Worm (Caenorhabditis elegans): ENCODE results near the gene F26H11.4.

Gene F26H11.4

ce11 chrII:14407332-14408270, 811 bp upstream of the F26H11.4 start:
- peak; percentile 98 for TF ChIP-seq ama-1 (optimal IDR thresholded peaks at IDR 0.05)
- no peak for TF ChIP-seq R02D3.7 (tag; optimal IDR thresholded peaks at IDR 0.05)
- peak; percentile 89 for TF ChIP-seq nhr-25 (tag; optimal IDR thresholded peaks at IDR 0.05)
- peak; percentile 88 for TF ChIP-seq nhr-23 (tag; optimal IDR thresholded peaks at IDR 0.05)
- no peak for TF ChIP-seq jun-1 (tag; optimal IDR thresholded peaks at IDR 0.05)
- no peak for TF ChIP-seq ceh-9 (tag; optimal IDR thresholded peaks at IDR 0.05)
- no peak for TF ChIP-seq fkh-2 (tag; optimal IDR thresholded peaks at IDR 0.05)
- peak; percentile 60 for TF ChIP-seq ceh-16 (tag; optimal IDR thresholded peaks at IDR 0.05)
- TF ChIP-seq pqm-1 (tag; optimal IDR thresholded peaks at IDR 0.05): no peak
- TF ChIP-seq elt-1 (tag; optimal IDR thresholded peaks at IDR 0.05): no peak
- no peak for TF ChIP-seq hmg-11 (tag; optimal IDR thresholded peaks at IDR 0.05)
- peak; percentile 85 for TF ChIP-seq tbx-2 (tag; optimal IDR thresholded peaks at IDR 0.05)
- no peak for TF ChIP-seq nhr-12 (tag; optimal IDR thresholded peaks at IDR 0.05)
- peak in 1 of 3 experiments; percentile 62 for TF ChIP-seq elt-3 (tag; optimal IDR thresholded peaks at IDR 0.05)
- no peak for TF ChIP-seq lin-39 (tag; optimal IDR thresholded peaks at IDR 0.05)
- peak; percentile 77 for TF ChIP-seq nhr-43 (tag; optimal IDR thresholded peaks at IDR 0.05; ENCODE audit: poor library complexity, severe bottlenecking)
- peak; percentile 34 for TF ChIP-seq nhr-28 (tag; optimal IDR thresholded peaks at IDR 0.05)
- peak; percentile 22 for TF ChIP-seq snpc-4 (tag; optimal IDR thresholded peaks at IDR 0.05)
- TF ChIP-seq eor-1 (tag; optimal IDR thresholded peaks at IDR 0.05): no peak
- TF ChIP-seq elt-2 (tag; optimal IDR thresholded peaks at IDR 0.05): no peak
- no peak for TF ChIP-seq unc-39 (tag; optimal IDR thresholded peaks at IDR 0.05)
- TF ChIP-seq pha-4 (tag; optimal IDR thresholded peaks at IDR 0.05): peak; percentile 37
- TF ChIP-seq egl-27 (tag; optimal IDR thresholded peaks at IDR 0.05): no peak
- TF ChIP-seq nfya-1 (tag; optimal IDR thresholded peaks at IDR 0.05; ENCODE audit: insufficient read depth): peak; percentile 62
- TF ChIP-seq ztf-4 (tag; optimal IDR thresholded peaks at IDR 0.05): peak; percentile 89
- no peak for TF ChIP-seq zag-1 (tag; optimal IDR thresholded peaks at IDR 0.05)
- TF ChIP-seq ztf-11 (tag; optimal IDR thresholded peaks at IDR 0.05): no peak
- no peak for TF ChIP-seq lsy-12 (tag; optimal IDR thresholded peaks at IDR 0.05)
- peak; percentile 10 for TF ChIP-seq fos-1 (tag; optimal IDR thresholded peaks at IDR 0.05)
- TF ChIP-seq nhr-11 (tag; optimal IDR thresholded peaks at IDR 0.05): no peak
- no peak for TF ChIP-seq mdl-1 (tag; optimal IDR thresholded peaks at IDR 0.05)
- no peak for TF ChIP-seq skn-1 (tag; optimal IDR thresholded peaks at IDR 0.05)

- TF ChIP-seq zag-1 (tag; optimal IDR thresholded peaks at IDR 0.05): no peak
- no peak for TF ChIP-seq nhr-43 (tag; optimal IDR thresholded peaks at IDR 0.05; ENCODE audit: poor library complexity, severe bottlenecking)
- TF ChIP-seq tbx-2 (tag; optimal IDR thresholded peaks at IDR 0.05): no peak
These were observed 2.4 kb downstream of the F26H11.4 start, which contains the start of gene dsb-2 for ce11 chrII:14410768-14411167. Gene dsb-2 (plus strand): TSS chrII:14411095.

ce11 chrII:14413035-14413525, 4.7 kb downstream of the F26H11.4 start, which contains the start of gene exl-1:
Gene exl-1 (minus strand): TSS chrII:14413475.
- TF ChIP-seq aly-2 (tag; optimal IDR thresholded peaks at IDR 0.05) (no peak), lsy-12 (tag; optimal IDR thresholded peaks at IDR 0.05) (no peak), ama-1 (optimal IDR thresholded peaks at IDR 0.05) (no peak), nhr-12 (tag; optimal IDR thresholded peaks at IDR 0.05) (no peak), ZK546.5 (tag; optimal IDR thresholded peaks at IDR 0.05) (no peak), nfya-1 (tag; optimal IDR thresholded peaks at IDR 0.05; ENCODE audit: insufficient read depth) (no peak), mml-1 (tag; optimal IDR thresholded peaks at IDR 0.05) (no peak), elt-1 (tag; optimal IDR thresholded peaks at IDR 0.05) (no peak), fkh-10 (GFP tag; optimal IDR thresholded peaks at IDR 0.05) (no peak), unc-62 (GFP tag; optimal IDR thresholded peaks at IDR 0.05) (no peak), ztf-4 (tag; optimal IDR thresholded peaks at IDR 0.05) (no peak), fkh-2 (tag; optimal IDR thresholded peaks at IDR 0.05) (no peak)

All from whole organism, L3 larva.